Worm (Caenorhabditis elegans) whole organism, mixed stage, embryonic: ENCODE measurements around the gene fbxa-171.

ENCODE experiments used
- bed-3 ChIP-seq: fragments of 200-800 bp; sonication (Bioruptor generic); optimal IDR thresholded peaks from 3 replicates; lab custom pipeline; 2018; ENCODE audit warnings: mild to moderate bottlenecking, missing genetic modification characterization, moderate library complexity, missing compliant biosample characterization
- blmp-1 ChIP-seq: fragments of 150-350 bp; optimal IDR thresholded peaks from 2 replicates; lab custom pipeline; 2014; ENCODE audit warnings: missing biosample characterization, missing genetic modification characterization
- ceh-39 ChIP-seq: fragments of 150-350 bp; optimal IDR thresholded peaks from 2 replicates; lab custom pipeline; 2014; ENCODE audit warnings: missing biosample characterization, missing genetic modification characterization
- ceh-43 ChIP-seq: fragments of 200-800 bp; sonication (Bioruptor generic); optimal IDR thresholded peaks from 2 replicates; lab custom pipeline; 2018; ENCODE audit warnings: mild to moderate bottlenecking, missing genetic modification characterization, moderate library complexity, missing compliant biosample characterization
- ceh-83 ChIP-seq: fragments of 200-800 bp; sonication (Bioruptor generic); optimal IDR thresholded peaks from 2 replicates; lab custom pipeline; 2018; ENCODE audit warnings: mild to moderate bottlenecking, missing genetic modification characterization, missing compliant biosample characterization
- cnd-1 ChIP-seq: fragments of 200-800 bp; sonication (Bioruptor generic); optimal IDR thresholded peaks from 2 replicates; lab custom pipeline; 2018; ENCODE audit warnings: mild to moderate bottlenecking, missing genetic modification characterization, missing compliant biosample characterization
- drap-1 ChIP-seq: fragments of 200-800 bp; sonication (Bioruptor generic); optimal IDR thresholded peaks from 3 replicates; lab custom pipeline; 2018; ENCODE audit warnings: mild to moderate bottlenecking, missing genetic modification characterization, missing compliant biosample characterization
- elt-1 ChIP-seq: sonication (generic microtip); optimal IDR thresholded peaks from 2 replicates; lab custom pipeline; 2017; ENCODE audit warnings: missing genetic modification characterization, mild to moderate bottlenecking, missing compliant biosample characterization, antibody characterized with exemption, moderate library complexity, borderline replicate concordance; ENCODE audit not compliant: insufficient read depth
- elt-3 ChIP-seq: fragments of 150-350 bp; optimal IDR thresholded peaks from 2 replicates; lab custom pipeline; 2014; ENCODE audit warnings: missing biosample characterization, missing genetic modification characterization
- flh-1 ChIP-seq: fragments of 200-800 bp; sonication (Bioruptor generic); optimal IDR thresholded peaks from 2 replicates; lab custom pipeline; 2018; ENCODE audit warnings: mild to moderate bottlenecking, missing genetic modification characterization, moderate library complexity, missing compliant biosample characterization
- hlh-1 ChIP-seq: fragments of 150-350 bp; optimal IDR thresholded peaks from 2 replicates; lab custom pipeline; 2014; ENCODE audit warnings: missing biosample characterization, missing genetic modification reagents, missing genetic modification characterization
- lin-13 ChIP-seq: fragments of 150-350 bp; optimal IDR thresholded peaks from 2 replicates; lab custom pipeline; 2014; ENCODE audit warnings: missing biosample characterization, missing genetic modification characterization
- lin-32 ChIP-seq: fragments of 200-800 bp; sonication (Bioruptor generic); optimal IDR thresholded peaks from 2 replicates; lab custom pipeline; 2018; ENCODE audit warnings: mild to moderate bottlenecking, missing genetic modification characterization, missing compliant biosample characterization
- lsy-2 ChIP-seq: fragments of 150-350 bp; optimal IDR thresholded peaks from 2 replicates; lab custom pipeline; 2014; ENCODE audit warnings: missing biosample characterization, missing genetic modification characterization
- mab-5 ChIP-seq: fragments of 150-350 bp; optimal IDR thresholded peaks from 2 replicates; lab custom pipeline; 2014; ENCODE audit warnings: missing biosample characterization, missing genetic modification characterization
- mep-1 ChIP-seq: fragments of 150-350 bp; optimal IDR thresholded peaks from 2 replicates; lab custom pipeline; 2017; ENCODE audit warnings: missing biosample characterization, missing genetic modification reagents, missing genetic modification characterization, inconsistent platforms
- mls-2 ChIP-seq: sonication (generic microtip); optimal IDR thresholded peaks from 2 replicates; lab custom pipeline; 2016; ENCODE audit warnings: mild to moderate bottlenecking, missing genetic modification characterization, moderate library complexity, missing compliant biosample characterization
- nhr-12 ChIP-seq: fragments of 150-350 bp; optimal IDR thresholded peaks from 2 replicates; lab custom pipeline; 2014; ENCODE audit warnings: missing biosample characterization, missing genetic modification characterization
- nhr-2 ChIP-seq: fragments of 150-350 bp; optimal IDR thresholded peaks from 2 replicates; lab custom pipeline; 2014; ENCODE audit warnings: missing biosample characterization, missing genetic modification characterization
- nhr-237 ChIP-seq: fragments of 150-350 bp; optimal IDR thresholded peaks from 2 replicates; lab custom pipeline; 2014; ENCODE audit warnings: missing biosample characterization, missing genetic modification characterization
- nhr-76 ChIP-seq: sonication (generic microtip); optimal IDR thresholded peaks from 2 replicates; lab custom pipeline; 2017; ENCODE audit warnings: missing biosample characterization, missing genetic modification characterization
- pha-4 ChIP-seq: fragments of 150-350 bp; optimal IDR thresholded peaks from 2 replicates; lab custom pipeline; 2018; ENCODE audit warnings: missing biosample characterization, missing genetic modification reagents, missing genetic modification characterization
- sem-2 ChIP-seq: fragments of 200-800 bp; sonication (Bioruptor generic); optimal IDR thresholded peaks from 2 replicates; lab custom pipeline; 2018; ENCODE audit warnings: mild to moderate bottlenecking, missing genetic modification characterization, missing compliant biosample characterization
- snpc-4 ChIP-seq: fragments of 150-350 bp; optimal IDR thresholded peaks from 2 replicates; lab custom pipeline; 2014; ENCODE audit warnings: missing biosample characterization, missing genetic modification characterization
- sptf-1 ChIP-seq: sonication (generic microtip); optimal IDR thresholded peaks from 2 replicates; lab custom pipeline; 2017; ENCODE audit warnings: mild to moderate bottlenecking, missing genetic modification characterization, moderate library complexity, missing compliant biosample characterization
- tbx-8 ChIP-seq: fragments of 200-800 bp; sonication (Bioruptor generic); optimal IDR thresholded peaks from 2 replicates; lab custom pipeline; 2018; ENCODE audit warnings: mild to moderate bottlenecking, missing genetic modification characterization, moderate library complexity, missing compliant biosample characterization
- zip-8 ChIP-seq: fragments of 150-350 bp; optimal IDR thresholded peaks from 2 replicates; lab custom pipeline; 2014; ENCODE audit warnings: missing biosample characterization, missing genetic modification characterization
- ztf-11 ChIP-seq: fragments of 150-350 bp; optimal IDR thresholded peaks from 2 replicates; lab custom pipeline; 2014; ENCODE audit warnings: missing biosample characterization, missing genetic modification characterization

The fbxa-171 gene

ce11 chrV:17531410-17531809 lies 34.4 kb downstream of the fbxa-171 start, which contains the start of gene C18D4.4:
Gene C18D4.4, minus strand, starts transcription at chrV:17531510.
- TF ChIP-seq drap-1 (GFP tag; lab: Kevin White, UChicago): no peak
- TF ChIP-seq zip-8 (tag; lab: Kevin White, UChicago): no peak
- no peak for TF ChIP-seq elt-1 (tag; lab: Kevin White, UChicago)
- TF ChIP-seq mab-5: no peak
- TF ChIP-seq pha-4 (tag; lab: Kevin White, UChicago): no peak
- TF ChIP-seq ztf-11 (tag; lab: Kevin White, UChicago): no peak
- TF ChIP-seq lin-13 (tag; lab: Kevin White, UChicago): no peak
- TF ChIP-seq ceh-43 (GFP tag; lab: Kevin White, UChicago): no peak
- TF ChIP-seq sptf-1: no peak
- TF ChIP-seq lsy-2: no peak
- no peak for TF ChIP-seq blmp-1
- TF ChIP-seq, all 35 proteins: peak for 0

ce11 chrV:17530486-17530885 lies 35.3 kb downstream of the fbxa-171 start, which contains the start of gene C18D4.12:
Gene C18D4.12, minus strand, starts transcription at chrV:17530586.
- TF ChIP-seq sem-2 (no peak), blmp-1 (no peak), lsy-2 (no peak), cnd-1 (no peak)

ce11 chrV:17527729-17528128 lies 38.1 kb downstream of the fbxa-171 start, which contains the start of gene srz-90:
Gene srz-90, plus strand, starts transcription at chrV:17528029.
- TF ChIP-seq lin-13 (tag; lab: Kevin White, UChicago): no peak
- no peak for TF ChIP-seq nhr-12 (tag; lab: Kevin White, UChicago)
- TF ChIP-seq cnd-1: no peak
- no peak for TF ChIP-seq sem-2
- no peak for TF ChIP-seq sptf-1
- no peak for TF ChIP-seq drap-1 (GFP tag; lab: Kevin White, UChicago)
- no peak for TF ChIP-seq ztf-11 (tag; lab: Kevin White, UChicago)
- no peak for TF ChIP-seq lin-32 (GFP tag; lab: Kevin White, UChicago)
- TF ChIP-seq mls-2 (tag; lab: Kevin White, UChicago): no peak
- TF ChIP-seq ceh-83: no peak
- TF ChIP-seq nhr-76 (tag; lab: Kevin White, UChicago): no peak
- TF ChIP-seq nhr-237 (tag; lab: Kevin White, UChicago): no peak
- no peak for TF ChIP-seq mep-1 (tag; lab: Kevin White, UChicago)
- no peak for TF ChIP-seq nhr-2 (tag; lab: Kevin White, UChicago)
- TF ChIP-seq hlh-1 (tag; lab: Kevin White, UChicago): no peak
- no peak for TF ChIP-seq ceh-39
- TF ChIP-seq pha-4 (tag; lab: Kevin White, UChicago): no peak
- TF ChIP-seq, all 35 proteins: peak for 0

ce11 chrV:17520735-17521134 lies 45.1 kb downstream of the fbxa-171 start, which contains the start of gene fbxa-136:
Gene fbxa-136, plus strand, starts transcription at chrV:17521035.
- TF ChIP-seq nhr-2 (tag; lab: Kevin White, UChicago): no peak
- TF ChIP-seq ceh-43 (GFP tag; lab: Kevin White, UChicago): no peak
- TF ChIP-seq snpc-4 (tag; lab: Kevin White, UChicago): no peak
- no peak for TF ChIP-seq ceh-83
- TF ChIP-seq ztf-11 (tag; lab: Kevin White, UChicago): no peak
- TF ChIP-seq pha-4 (tag; lab: Kevin White, UChicago): no peak
- no peak for TF ChIP-seq sem-2
- TF ChIP-seq, all 35 proteins: peak for 0

- TF ChIP-seq mab-5 (no peak), elt-1 (tag; lab: Kevin White, UChicago) (no peak), lin-13 (tag; lab: Kevin White, UChicago) (no peak), sem-2 (no peak), elt-3 (tag; lab: Kevin White, UChicago) (no peak), bed-3 (GFP tag; lab: Kevin White, UChicago) (no peak), ceh-39 (no peak), lin-32 (GFP tag; lab: Kevin White, UChicago) (no peak), blmp-1 (no peak), mls-2 (tag; lab: Kevin White, UChicago) (no peak), ceh-43 (GFP tag; lab: Kevin White, UChicago) (no peak), nhr-76 (tag; lab: Kevin White, UChicago) (no peak), flh-1 (GFP tag; lab: Kevin White, UChicago) (no peak), pha-4 (tag; lab: Kevin White, UChicago) (no peak), nhr-12 (tag; lab: Kevin White, UChicago) (no peak), tbx-8 (GFP tag; lab: Kevin White, UChicago) (no peak), ceh-83 (no peak)
These were observed 52.0 kb downstream of the fbxa-171 start for ce11 chrV:17513831-17514230.
